Worm (Caenorhabditis elegans) whole organism, L2 larva: ENCODE measurements around the gene F08C6.5.

ENCODE experiments used
- ZK546.5 ChIP-seq: sonication (generic microtip); optimal IDR thresholded peaks from 2 replicates; lab custom pipeline; 2017; ENCODE audit warnings: missing biosample characterization, missing genetic modification characterization
- aly-2 ChIP-seq: fragments of 150-350 bp; optimal IDR thresholded peaks from 2 replicates; lab custom pipeline; 2014; ENCODE audit warnings: missing biosample characterization, missing genetic modification characterization
- egl-27 ChIP-seq: sonication (generic microtip); optimal IDR thresholded peaks from 3 replicates; lab custom pipeline; 2017; ENCODE audit warnings: missing biosample characterization, missing genetic modification reagents, missing genetic modification characterization
- elt-3 ChIP-seq: sonication (generic microtip); optimal IDR thresholded peaks from 2 replicates; lab custom pipeline; 2017; ENCODE audit warnings: missing biosample characterization, missing genetic modification characterization
- lin-39 ChIP-seq: fragments of 150-350 bp; optimal IDR thresholded peaks from 2 replicates; lab custom pipeline; 2014; ENCODE audit warnings: missing biosample characterization, missing genetic modification reagents, missing genetic modification characterization
- lsy-2 ChIP-seq, 2 experiments: fragments of 150-350 bp in 1 of 2; sonication (generic microtip) in 1 of 2; optimal IDR thresholded peaks; 2 replicates each; lab custom pipeline; 2014 to 2017; ENCODE audit warnings: missing biosample characterization in 2 of 2, missing genetic modification characterization in 2 of 2
- mdl-1 ChIP-seq, 2 experiments: fragments of 150-350 bp in 1 of 2; sonication (generic microtip) in 1 of 2; optimal IDR thresholded peaks; 2 replicates each; lab custom pipeline; 2017; ENCODE audit warnings: missing biosample characterization in 2 of 2, missing genetic modification characterization in 2 of 2
- nhr-237 ChIP-seq: fragments of 150-350 bp; optimal IDR thresholded peaks from 2 replicates; lab custom pipeline; 2014; ENCODE audit warnings: missing biosample characterization, missing genetic modification characterization
- nhr-77 ChIP-seq: fragments of 150-350 bp; optimal IDR thresholded peaks from 2 replicates; lab custom pipeline; 2014; ENCODE audit warnings: missing biosample characterization, missing genetic modification characterization
- ztf-11 ChIP-seq: sonication (generic microtip); optimal IDR thresholded peaks from 2 replicates; lab custom pipeline; 2017; ENCODE audit warnings: missing biosample characterization, missing genetic modification characterization

DNA sequence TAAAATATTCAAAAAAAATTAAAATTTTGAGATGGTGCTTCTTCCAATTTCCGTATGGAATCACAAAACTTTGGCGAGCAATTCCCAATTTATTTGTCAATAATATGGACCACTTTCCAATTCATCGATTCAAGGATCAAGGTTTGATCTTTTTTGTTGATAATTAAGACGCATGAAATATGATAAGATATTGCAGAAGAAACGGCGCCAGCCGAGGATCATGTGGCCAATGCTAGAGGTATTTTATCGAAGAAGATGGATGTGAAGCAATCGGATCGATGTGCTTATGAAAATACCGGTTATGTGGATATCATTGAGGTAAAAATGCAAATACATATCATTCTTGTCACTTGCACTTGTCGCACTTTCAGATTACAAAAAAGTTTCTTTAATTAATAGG lies 8.8 kb upstream of the F08C6.5 start:
- TF ChIP-seq nhr-77 (tag; lab: Kevin White, UChicago) (no peak), elt-3 (tag; lab: Kevin White, UChicago) (no peak), mdl-1 (tag; optimal IDR thresholded peaks at IDR 0.05; lab: Kevin White, UChicago) (no peak), egl-27 (no peak), ZK546.5 (tag; lab: Kevin White, UChicago) (no peak), lin-39 (tag; lab: Kevin White, UChicago) (no peak), lsy-2 (tag; optimal IDR thresholded peaks at IDR 0.05; lab: Kevin White, UChicago) (no peak), aly-2 (tag; lab: Kevin White, UChicago) (no peak), ztf-11 (tag; lab: Kevin White, UChicago) (no peak), nhr-237 (tag; lab: Kevin White, UChicago) (no peak)
